Fruit fly (Drosophila melanogaster): Measurements from ENCODE around the gene ZIPIC.
A peak's percentile ranks its signal among the peaks of the same experiment; 100 is the strongest.

ZIPIC gene

dm6 chr3R:30055915-30056544, 19.4 kb upstream of the ZIPIC start, which contains the start of the genes Rpp14b and spn-A:
Gene Rpp14b, plus strand, starts transcription at chr3R:30055957.
Gene spn-A, minus strand, starts transcription at chr3R:30056037.
- TF ChIP-seq h (GFP tag; optimal IDR thresholded peaks at IDR 0.05): peak; percentile 18
- TF ChIP-seq psq (GFP tag; optimal IDR thresholded peaks at IDR 0.05): no peak
- TF ChIP-seq HLH106 (tag; optimal IDR thresholded peaks at IDR 0.05): peak; percentile 39
- TF ChIP-seq br (GFP tag; optimal IDR thresholded peaks at IDR 0.05): peak; percentile 30
- no peak for TF ChIP-seq sv (GFP tag; optimal IDR thresholded peaks at IDR 0.05)
- TF ChIP-seq ey (GFP tag; optimal IDR thresholded peaks at IDR 0.05): peak; percentile 19
- peak; percentile 13 for TF ChIP-seq Sp1 (GFP tag; optimal IDR thresholded peaks at IDR 0.05)
- no peak for TF ChIP-seq Rel (GFP tag; optimal IDR thresholded peaks at IDR 0.05)
- TF ChIP-seq Rel (tag; optimal IDR thresholded peaks at IDR 0.05): no peak
- no peak for TF ChIP-seq Myc (optimal IDR thresholded peaks at IDR 0.05)
- no peak for TF ChIP-seq lola (GFP tag; optimal IDR thresholded peaks at IDR 0.05)
- TF ChIP-seq Hr78 (GFP tag; optimal IDR thresholded peaks at IDR 0.05): no peak
- no peak for TF ChIP-seq dl (GFP tag; optimal IDR thresholded peaks at IDR 0.05; ENCODE audit: insufficient read depth in 1 of 2, partially characterized antibody in 2 of 2)
- no peak for TF ChIP-seq jim (GFP tag; optimal IDR thresholded peaks at IDR 0.05)
- TF ChIP-seq N (GFP tag; optimal IDR thresholded peaks at IDR 0.05): no peak
- TF ChIP-seq rgr (GFP tag; optimal IDR thresholded peaks at IDR 0.05): peak; percentile 53
- TF ChIP-seq dsf (GFP tag; optimal IDR thresholded peaks at IDR 0.05; ENCODE audit: borderline replicate concordance): no peak
- TF ChIP-seq brk (GFP tag; optimal IDR thresholded peaks at IDR 0.05): no peak
- TF ChIP-seq woc (GFP tag; optimal IDR thresholded peaks at IDR 0.05): peak; percentile 47
- no peak for TF ChIP-seq Jra (GFP tag; optimal IDR thresholded peaks at IDR 0.05)
- peak; percentile 21 for TF ChIP-seq Hr83 (GFP tag; optimal IDR thresholded peaks at IDR 0.05; ENCODE audit: poor library complexity, severe bottlenecking)
- no peak for TF ChIP-seq dmrt93B (GFP tag; optimal IDR thresholded peaks at IDR 0.05)
- TF ChIP-seq CrebA (GFP tag; optimal IDR thresholded peaks at IDR 0.05; ENCODE audit: borderline replicate concordance): no peak
- no peak for TF ChIP-seq Vsx2 (GFP tag; optimal IDR thresholded peaks at IDR 0.05; ENCODE audit: partially characterized antibody)
- TF ChIP-seq usp (GFP tag; optimal IDR thresholded peaks at IDR 0.05): no peak
- no peak for TF ChIP-seq Hnf4 (GFP tag; optimal IDR thresholded peaks at IDR 0.05)
- TF ChIP-seq pan (optimal IDR thresholded peaks at IDR 0.05): no peak
- no peak for TF ChIP-seq tai (GFP tag; optimal IDR thresholded peaks at IDR 0.05)
- peak in 1 of 2 experiments; percentile 43 for TF ChIP-seq foxo (GFP tag; optimal IDR thresholded peaks at IDR 0.05)
- TF ChIP-seq CG9705 (GFP tag; optimal IDR thresholded peaks at IDR 0.05): no peak
- TF ChIP-seq OdsH (GFP tag; optimal IDR thresholded peaks at IDR 0.05): peak; percentile 4

- no peak for TF ChIP-seq Rel (GFP tag; optimal IDR thresholded peaks at IDR 0.05)
- TF ChIP-seq Rel (tag; optimal IDR thresholded peaks at IDR 0.05): peak; percentile 26
- no peak for TF ChIP-seq jim (GFP tag; optimal IDR thresholded peaks at IDR 0.05)
- TF ChIP-seq Dif (GFP tag; optimal IDR thresholded peaks at IDR 0.05; ENCODE audit: partially characterized antibody): peak; percentile 11
- no peak for TF ChIP-seq usp (GFP tag; optimal IDR thresholded peaks at IDR 0.05)
- TF ChIP-seq sage (GFP tag; optimal IDR thresholded peaks at IDR 0.05): no peak
- no peak for TF ChIP-seq lola (GFP tag; optimal IDR thresholded peaks at IDR 0.05)
- no peak for TF ChIP-seq dl (GFP tag; optimal IDR thresholded peaks at IDR 0.05; ENCODE audit: insufficient read depth in 1 of 2, partially characterized antibody in 2 of 2)
- peak; percentile 29 for TF ChIP-seq Sp1 (GFP tag; optimal IDR thresholded peaks at IDR 0.05)
- TF ChIP-seq HLH106 (tag; optimal IDR thresholded peaks at IDR 0.05): peak; percentile 11
- TF ChIP-seq psq (GFP tag; optimal IDR thresholded peaks at IDR 0.05): no peak
- TF ChIP-seq CrebA (GFP tag; optimal IDR thresholded peaks at IDR 0.05; ENCODE audit: borderline replicate concordance): no peak
- peak; percentile 28 for TF ChIP-seq Myc (optimal IDR thresholded peaks at IDR 0.05)
These were observed 15.9 kb upstream of the ZIPIC start, which contains the start of gene Jasper for dm6 chr3R:30052455-30053046. Gene Jasper, plus strand, starts transcription at chr3R:30052514.

dm6 chr3R:30051933-30052332, 15.3 kb upstream of the ZIPIC start, which contains the start of gene CG15528:
Gene CG15528, minus strand, starts transcription at chr3R:30052112.
- TF ChIP-seq pan (optimal IDR thresholded peaks at IDR 0.05) (no peak), N (GFP tag; optimal IDR thresholded peaks at IDR 0.05) (no peak), h (GFP tag; optimal IDR thresholded peaks at IDR 0.05) (no peak), dmrt93B (GFP tag; optimal IDR thresholded peaks at IDR 0.05) (no peak), rgr (GFP tag; optimal IDR thresholded peaks at IDR 0.05) (no peak), Hnf4 (GFP tag; optimal IDR thresholded peaks at IDR 0.05) (no peak), CrebA (GFP tag; optimal IDR thresholded peaks at IDR 0.05; ENCODE audit: borderline replicate concordance) (no peak), sv (GFP tag; optimal IDR thresholded peaks at IDR 0.05) (no peak), woc (GFP tag; optimal IDR thresholded peaks at IDR 0.05) (no peak), tai (GFP tag; optimal IDR thresholded peaks at IDR 0.05) (no peak), Jra (GFP tag; optimal IDR thresholded peaks at IDR 0.05) (no peak), Vsx2 (GFP tag; optimal IDR thresholded peaks at IDR 0.05; ENCODE audit: partially characterized antibody) (no peak), Myc (optimal IDR thresholded peaks at IDR 0.05) (no peak), usp (GFP tag; optimal IDR thresholded peaks at IDR 0.05) (no peak), lola (GFP tag; optimal IDR thresholded peaks at IDR 0.05) (no peak)

Measured in whole organism, wandering third instar larva.